Fruit fly (Drosophila melanogaster) whole organism, embryonic: ENCODE data around the gene bsk.
A peak's percentile ranks its signal among the peaks of the same experiment; 100 is the strongest.

ENCODE experiments used
- Atf6 ChIP-seq: fragments of 200-800 bp; sonication (Bioruptor generic); IDR thresholded peaks from 2 replicates; pipeline ENCODE4 v1.3.6; 2022; ENCODE audit warnings: missing biosample characterization, missing genetic modification characterization
- Awh ChIP-seq: fragments of 200-800 bp; sonication (Bioruptor generic); IDR thresholded peaks from 2 replicates; pipeline ENCODE4, ENCODE4 v1.3.6; 2022; ENCODE audit warnings: missing biosample characterization, missing genetic modification characterization
- B-H1 ChIP-seq: fragments of 200-800 bp; sonication (Bioruptor generic); IDR thresholded peaks from 3 replicates; pipeline ENCODE4 v1.3.6; 2022; ENCODE audit warnings: missing biosample characterization, missing genetic modification characterization
- Bgb ChIP-seq: fragments of 200-800 bp; sonication (Bioruptor generic); IDR thresholded peaks from 2 replicates; pipeline ENCODE4 v1.3.6; 2022; ENCODE audit warnings: missing biosample characterization, missing genetic modification characterization; ENCODE audit not compliant: partially characterized antibody
- CG10959 ChIP-seq: fragments of 200-800 bp; sonication (Bioruptor generic); IDR thresholded peaks from 2 replicates; pipeline ENCODE4 v1.3.6; 2022; ENCODE audit warnings: missing biosample characterization, missing genetic modification characterization
- CG12299 ChIP-seq: fragments of 200-800 bp; sonication (Bioruptor generic); optimal IDR thresholded peaks from 2 replicates; lab custom pipeline; 2018; ENCODE audit warnings: missing biosample characterization, mild to moderate bottlenecking, missing genetic modification characterization
- CG12391 ChIP-seq: fragments of 200-800 bp; sonication (Bioruptor generic); optimal IDR thresholded peaks from 3 replicates; lab custom pipeline; 2018; ENCODE audit warnings: missing biosample characterization, mild to moderate bottlenecking, missing genetic modification characterization, moderate library complexity
- CG12659 ChIP-seq: fragments of 200-800 bp; sonication (Bioruptor generic); optimal IDR thresholded peaks from 3 replicates; lab custom pipeline; 2017; ENCODE audit warnings: mild to moderate bottlenecking, missing biosample characterization, missing genetic modification reagents, missing genetic modification characterization
- CG17802 ChIP-seq: fragments of 200-800 bp; sonication (Bioruptor generic); optimal IDR thresholded peaks from 2 replicates; lab custom pipeline; 2018; ENCODE audit warnings: missing biosample characterization, mild to moderate bottlenecking, missing genetic modification characterization, moderate library complexity
- CG17912 ChIP-seq: fragments of 200-800 bp; sonication (Bioruptor generic); optimal IDR thresholded peaks from 2 replicates; lab custom pipeline; 2018; ENCODE audit warnings: missing biosample characterization, mild to moderate bottlenecking, missing genetic modification characterization
- CG2116 ChIP-seq: fragments of 200-800 bp; sonication (Bioruptor generic); optimal IDR thresholded peaks from 3 replicates; lab custom pipeline; 2018; ENCODE audit warnings: missing biosample characterization, mild to moderate bottlenecking, missing genetic modification characterization
- CG2712 ChIP-seq: fragments of 200-800 bp; optimal IDR thresholded peaks from 3 replicates; lab custom pipeline; 2019; ENCODE audit warnings: missing biosample characterization, mild to moderate bottlenecking, missing genetic modification characterization, moderate library complexity
- CG30020 ChIP-seq: fragments of 200-800 bp; optimal IDR thresholded peaks from 2 replicates; lab custom pipeline; 2019; ENCODE audit warnings: missing biosample characterization, mild to moderate bottlenecking, missing genetic modification characterization, moderate library complexity
- CG4360 ChIP-seq: fragments of 200-800 bp; sonication (Bioruptor generic); IDR thresholded peaks from 2 replicates; pipeline ENCODE4 v1.3.6; 2022; ENCODE audit warnings: missing biosample characterization, missing genetic modification characterization
- CG7357 ChIP-seq: fragments of 200-800 bp; sonication (Bioruptor generic); IDR thresholded peaks from 3 replicates; pipeline ENCODE4 v1.3.6; 2022; ENCODE audit warnings: missing biosample characterization, missing genetic modification characterization
- CG8290 ChIP-seq, 3 experiments: fragments of 200-800 bp; sonication (Bioruptor generic); optimal IDR thresholded peaks; 2 replicates each; lab custom pipeline; 2016 to 2019; ENCODE audit warnings: missing biosample characterization in 3 of 3, missing genetic modification characterization in 3 of 3, mild to moderate bottlenecking in 2 of 3, moderate library complexity in 1 of 3
- CG8944 ChIP-seq: fragments of 200-800 bp; sonication (Bioruptor generic); optimal IDR thresholded peaks from 3 replicates; lab custom pipeline; 2016; ENCODE audit warnings: missing biosample characterization, missing genetic modification characterization
- CG9797 ChIP-seq: fragments of 200-800 bp; sonication (Bioruptor generic); optimal IDR thresholded peaks from 3 replicates; lab custom pipeline; 2018; ENCODE audit warnings: missing biosample characterization, mild to moderate bottlenecking, missing genetic modification characterization
- CHES-1-like ChIP-seq: fragments of 200-800 bp; sonication (Bioruptor generic); optimal IDR thresholded peaks from 2 replicates; lab custom pipeline; 2016; ENCODE audit warnings: missing biosample characterization, missing genetic modification characterization
- Doc2 ChIP-seq: fragments of 200-800 bp; sonication (Bioruptor generic); IDR thresholded peaks from 2 replicates; pipeline ENCODE4 v1.3.6; 2022; ENCODE audit warnings: missing biosample characterization, missing genetic modification characterization
- Dp ChIP-seq: fragments of 200-800 bp; sonication (Bioruptor generic); optimal IDR thresholded peaks from 2 replicates; lab custom pipeline; 2018; ENCODE audit warnings: missing biosample characterization, mild to moderate bottlenecking, missing genetic modification characterization, moderate library complexity
- Dref ChIP-seq: fragments of 200-800 bp; sonication (Bioruptor generic); IDR thresholded peaks from 2 replicates; pipeline ENCODE4 v1.3.6; 2022; ENCODE audit warnings: missing biosample characterization, missing genetic modification characterization
- Elba2 ChIP-seq: fragments of 200-800 bp; sonication (Bioruptor generic); optimal IDR thresholded peaks from 3 replicates; lab custom pipeline; 2016; ENCODE audit warnings: missing biosample characterization, missing genetic modification characterization
- Ets97D ChIP-seq: fragments of 200-800 bp; sonication (Bioruptor generic); optimal IDR thresholded peaks from 3 replicates; lab custom pipeline; 2016; ENCODE audit warnings: missing biosample characterization, missing genetic modification characterization
- Fer2 ChIP-seq: fragments of 200-800 bp; sonication (Bioruptor generic); optimal IDR thresholded peaks from 2 replicates; lab custom pipeline; 2018; ENCODE audit warnings: missing biosample characterization, mild to moderate bottlenecking, missing genetic modification characterization, moderate library complexity
- HLH4C ChIP-seq: fragments of 200-800 bp; sonication (Bioruptor generic); IDR thresholded peaks from 3 replicates; pipeline ENCODE4 v1.3.6; 2022; ENCODE audit warnings: missing biosample characterization, missing genetic modification characterization; ENCODE audit not compliant: partially characterized antibody
- Med ChIP-seq: fragments of 200-800 bp; sonication (Bioruptor generic); peaks from one replicate; lab custom pipeline; 2016; ENCODE audit warnings: missing biosample characterization, missing genetic modification characterization, mild to moderate bottlenecking, inconsistent platforms, moderate library complexity
- Mes4 ChIP-seq: fragments of 200-800 bp; sonication (Bioruptor generic); optimal IDR thresholded peaks from 2 replicates; lab custom pipeline; 2016; ENCODE audit warnings: missing biosample characterization, missing genetic modification characterization
- NC2α ChIP-seq: fragments of 200-800 bp; sonication (Bioruptor generic); optimal IDR thresholded peaks from 2 replicates; lab custom pipeline; 2016; ENCODE audit warnings: missing biosample characterization, missing genetic modification characterization
- NK7.1 ChIP-seq: fragments of 200-800 bp; sonication (Bioruptor generic); optimal IDR thresholded peaks from 3 replicates; lab custom pipeline; 2016; ENCODE audit warnings: missing biosample characterization, missing genetic modification characterization
- Nf-YB ChIP-seq: fragments of 200-800 bp; sonication (Bioruptor generic); optimal IDR thresholded peaks from 3 replicates; lab custom pipeline; 2019; ENCODE audit warnings: missing biosample characterization, mild to moderate bottlenecking, missing genetic modification characterization, moderate library complexity
- Rfx ChIP-seq: fragments of 200-800 bp; sonication (Bioruptor generic); IDR thresholded peaks from 2 replicates; pipeline ENCODE4 v1.3.6; 2022; ENCODE audit warnings: missing biosample characterization, missing genetic modification characterization
- Scr ChIP-seq: fragments of 200-800 bp; sonication (Bioruptor generic); IDR thresholded peaks from 2 replicates; pipeline ENCODE4 v1.3.6; 2022; ENCODE audit warnings: missing biosample characterization, missing genetic modification characterization; ENCODE audit not compliant: partially characterized antibody
- Sox102F ChIP-seq: fragments of 200-800 bp; sonication (Bioruptor generic); optimal IDR thresholded peaks from 2 replicates; lab custom pipeline; 2018; ENCODE audit warnings: missing biosample characterization, mild to moderate bottlenecking, missing genetic modification characterization, moderate library complexity
- Sry-δ ChIP-seq: fragments of 200-800 bp; sonication (Bioruptor generic); optimal IDR thresholded peaks from 2 replicates; lab custom pipeline; 2016; ENCODE audit warnings: missing biosample characterization, missing genetic modification characterization
- Xbp1 ChIP-seq: fragments of 200-800 bp; sonication (Bioruptor generic); optimal IDR thresholded peaks from 3 replicates; lab custom pipeline; 2016; ENCODE audit warnings: missing biosample characterization, mild to moderate bottlenecking, missing genetic modification characterization
- ab ChIP-seq: fragments of 200-800 bp; sonication (Bioruptor generic); optimal IDR thresholded peaks from 2 replicates; lab custom pipeline; 2016; ENCODE audit warnings: missing biosample characterization, missing genetic modification characterization
- bbx ChIP-seq: fragments of 200-800 bp; sonication (Bioruptor generic); IDR thresholded peaks from 2 replicates; pipeline ENCODE4 v1.3.6; 2022; ENCODE audit warnings: missing biosample characterization, missing genetic modification characterization; ENCODE audit not compliant: partially characterized antibody
- dmrt99B ChIP-seq: fragments of 200-800 bp; sonication (Bioruptor generic); optimal IDR thresholded peaks from 2 replicates; lab custom pipeline; 2018; ENCODE audit warnings: missing biosample characterization, mild to moderate bottlenecking, missing genetic modification characterization, moderate library complexity
- fd64A ChIP-seq: fragments of 200-800 bp; sonication (Bioruptor generic); optimal IDR thresholded peaks from 3 replicates; lab custom pipeline; 2018; ENCODE audit warnings: missing biosample characterization, mild to moderate bottlenecking, missing genetic modification characterization
- hb ChIP-seq: fragments of 200-800 bp; sonication (Bioruptor generic); IDR thresholded peaks from 3 replicates; pipeline ENCODE4 v1.3.6; 2022; ENCODE audit warnings: missing biosample characterization, missing genetic modification characterization; ENCODE audit not compliant: partially characterized antibody
- hbn ChIP-seq: fragments of 200-800 bp; sonication (Bioruptor generic); IDR thresholded peaks from 2 replicates; pipeline ENCODE4 v1.3.6; 2022; ENCODE audit warnings: missing biosample characterization, missing genetic modification characterization; ENCODE audit not compliant: partially characterized antibody
- inv ChIP-seq: fragments of 200-800 bp; sonication (Bioruptor generic); IDR thresholded peaks from 2 replicates; pipeline ENCODE4 v1.3.6; 2022; ENCODE audit warnings: missing biosample characterization, missing genetic modification characterization; ENCODE audit not compliant: partially characterized antibody
- knrl ChIP-seq: fragments of 200-800 bp; sonication (Bioruptor generic); IDR thresholded peaks from 3 replicates; pipeline ENCODE4 v1.3.6; 2022; ENCODE audit warnings: missing biosample characterization, missing genetic modification characterization; ENCODE audit not compliant: partially characterized antibody
- mld ChIP-seq: fragments of 200-800 bp; sonication (Bioruptor generic); IDR thresholded peaks from 3 replicates; pipeline ENCODE4 v1.3.6; 2022; ENCODE audit warnings: missing biosample characterization, missing genetic modification characterization; ENCODE audit not compliant: partially characterized antibody
- nerfin-2 ChIP-seq: fragments of 200-800 bp; sonication (Bioruptor generic); IDR thresholded peaks from 2 replicates; pipeline ENCODE4 v1.3.6; 2022; ENCODE audit warnings: missing biosample characterization, missing genetic modification characterization; ENCODE audit not compliant: partially characterized antibody
- pzg ChIP-seq: fragments of 200-800 bp; sonication (Bioruptor generic); optimal IDR thresholded peaks from 3 replicates; lab custom pipeline; 2018; ENCODE audit warnings: missing biosample characterization, mild to moderate bottlenecking, missing genetic modification characterization, moderate library complexity
- row ChIP-seq: fragments of 200-800 bp; sonication (Bioruptor generic); IDR thresholded peaks from 3 replicates; pipeline ENCODE4 v1.3.6; 2022; ENCODE audit warnings: missing biosample characterization, missing genetic modification characterization
- sr ChIP-seq: fragments of 200-800 bp; sonication (Bioruptor generic); IDR thresholded peaks from 3 replicates; pipeline ENCODE4 v1.3.6; 2022; ENCODE audit warnings: missing biosample characterization, missing genetic modification characterization
- stwl ChIP-seq: fragments of 200-800 bp; sonication (Bioruptor generic); optimal IDR thresholded peaks from 3 replicates; lab custom pipeline; 2018; ENCODE audit warnings: missing biosample characterization, mild to moderate bottlenecking, missing genetic modification characterization, moderate library complexity

The bsk gene

DNA sequence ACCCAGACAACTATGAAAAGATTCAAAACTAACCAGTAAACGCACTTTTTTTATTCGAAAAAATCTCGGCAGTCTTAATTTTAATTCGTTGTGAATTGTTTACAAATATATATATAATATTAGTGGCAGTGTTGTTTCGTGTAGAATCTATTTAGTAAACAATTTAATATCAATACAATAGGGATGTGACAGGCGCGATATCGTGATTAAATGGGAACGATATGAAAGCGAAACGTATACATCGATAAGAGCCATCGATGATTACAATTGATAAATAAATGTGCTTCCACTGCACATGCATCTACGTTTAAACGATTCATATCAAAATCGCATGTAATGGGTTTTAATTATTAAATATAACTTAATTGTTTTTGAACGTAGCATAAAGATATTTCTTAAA, 27.1 kb upstream of the bsk start (continued):
- TF ChIP-seq fd64A (GFP tag; lab: Kevin White, UChicago) (no peak), hbn (peak; percentile 61; the same call in 1 of the 2 replicates), CG10959 (no peak), Xbp1 (GFP tag; lab: Kevin White, UChicago) (no peak), CG4360 (GFP tag; lab: Robert Waterston, UW) (no peak), Doc2 (GFP tag; lab: Robert Waterston, UW) (no peak), CG12391 (tag; lab: Kevin White, UChicago) (no peak), B-H1 (GFP tag; lab: Robert Waterston, UW) (no peak), hb (GFP tag; lab: Robert Waterston, UW) (peak; percentile 82), Dp (peak; percentile 27), Med (peak; percentile 46), CG8944 (GFP tag; lab: Kevin White, UChicago) (no peak), CG12299 (peak; percentile 38), CG12659 (GFP tag; lab: Kevin White, UChicago) (peak; percentile 70), Dref (peak; percentile 95), NC2α (GFP tag; lab: Kevin White, UChicago) (no peak), Sry-δ (peak; percentile 87), knrl (peak; percentile 92), row (peak; percentile 84), Atf6 (GFP tag; lab: Robert Waterston, UW) (no peak), nerfin-2 (peak; percentile 78), CG7357 (GFP tag; lab: Robert Waterston, UW) (peak; percentile 93), Fer2 (tag; lab: Kevin White, UChicago) (no peak), CG2116 (GFP tag; lab: Kevin White, UChicago) (peak; percentile 42), stwl (tag; lab: Kevin White, UChicago) (peak; percentile 59), pzg (peak; percentile 75), ab (GFP tag; lab: Kevin White, UChicago) (no peak), Mes4 (GFP tag; lab: Kevin White, UChicago) (no peak), CG17912 (GFP tag; lab: Kevin White, UChicago) (no peak), NK7.1 (GFP tag; lab: Kevin White, UChicago) (no peak), bbx (GFP tag; lab: Robert Waterston, UW) (peak; percentile 96), CG30020 (tag; lab: Kevin White, UChicago) (peak; percentile 96), Nf-YB (GFP tag; lab: Kevin White, UChicago) (no peak), HLH4C (GFP tag; lab: Robert Waterston, UW) (peak; percentile 87), CG2712 (tag; lab: Kevin White, UChicago) (peak; percentile 32), Ets97D (GFP tag; lab: Kevin White, UChicago) (no peak), Awh (GFP tag; lab: Robert Waterston, UW) (no peak), Rfx (peak; percentile 48; the same call in 1 of the 2 replicates), Elba2 (GFP tag; lab: Kevin White, UChicago) (no peak), Bgb (peak; percentile 96), dmrt99B (no peak), inv (GFP tag; lab: Robert Waterston, UW) (peak; percentile 93), Sox102F (GFP tag; lab: Kevin White, UChicago) (no peak), CG9797 (no peak), mld (GFP tag; lab: Robert Waterston, UW) (peak; percentile 90), sr (GFP tag; lab: Robert Waterston, UW) (no peak), Scr (GFP tag; lab: Robert Waterston, UW) (peak; percentile 89), CG17802 (tag; lab: Kevin White, UChicago) (peak; percentile 59), CG8290 (GFP tag; optimal IDR thresholded peaks at IDR 0.05; lab: Kevin White, UChicago) (peak; percentile 2), CG8290 (tag; optimal IDR thresholded peaks at IDR 0.05; lab: Kevin White, UChicago) (no peak), CHES-1-like (GFP tag; lab: Kevin White, UChicago) (no peak)
